Worm (Caenorhabditis elegans) whole organism, young adult: ENCODE data around the gene lido-11.
"Not testable (repeated sequence)": the region's sequence is repeated elsewhere in the genome, so short reads cannot be mapped to it uniquely, and the experiment has no call there.

Source experiments
- C06A6.2 ChIP-seq: fragments of 200-800 bp; sonication (Bioruptor generic); conservative IDR thresholded peaks from 2 replicates; pipeline ENCODE4 v1.3.6; 2022; ENCODE audit warnings: missing genetic modification characterization, missing compliant biosample characterization
- K11D2.4 ChIP-seq: fragments of 200-800 bp; sonication (Bioruptor generic); IDR thresholded peaks from 2 replicates; pipeline ENCODE4 v1.3.6; 2022; ENCODE audit warnings: missing genetic modification reagents, missing genetic modification characterization, missing compliant biosample characterization
- K12H6.12 ChIP-seq: fragments of 200-800 bp; sonication (Bioruptor generic); optimal IDR thresholded peaks from 2 replicates; lab custom pipeline; 2018; ENCODE audit warnings: mild to moderate bottlenecking, missing genetic modification characterization, missing compliant biosample characterization
- ceh-27 ChIP-seq: fragments of 200-800 bp; sonication (Bioruptor generic); optimal IDR thresholded peaks from 2 replicates; lab custom pipeline; 2018; ENCODE audit warnings: mild to moderate bottlenecking, missing genetic modification characterization, moderate library complexity, missing compliant biosample characterization
- ceh-91 ChIP-seq: fragments of 200-800 bp; sonication (Bioruptor generic); IDR thresholded peaks from 2 replicates; pipeline ENCODE4 v1.3.6; 2022; ENCODE audit warnings: missing genetic modification reagents, missing genetic modification characterization, missing compliant biosample characterization
- dpl-1 ChIP-seq: fragments of 150-350 bp; optimal IDR thresholded peaks from 2 replicates; lab custom pipeline; 2014; ENCODE audit warnings: missing biosample characterization, missing genetic modification reagents, missing genetic modification characterization
- hmg-1.2 ChIP-seq: fragments of 200-800 bp; sonication (Bioruptor generic); IDR thresholded peaks from 2 replicates; pipeline ENCODE4 v1.3.6; 2022; ENCODE audit warnings: missing genetic modification reagents, missing genetic modification characterization, missing compliant biosample characterization
- madf-10 ChIP-seq: sonication (generic microtip); optimal IDR thresholded peaks from 2 replicates; lab custom pipeline; 2016; ENCODE audit warnings: mild to moderate bottlenecking, missing genetic modification characterization, missing compliant biosample characterization
- nhr-90 ChIP-seq: sonication (generic microtip); optimal IDR thresholded peaks from 2 replicates; lab custom pipeline; 2016; ENCODE audit warnings: missing genotype, mild to moderate bottlenecking, missing genetic modification characterization, missing compliant biosample characterization
- sea-2 ChIP-seq: fragments of 200-800 bp; sonication (Bioruptor generic); IDR thresholded peaks from 2 replicates; pipeline ENCODE4 v1.3.6; 2022; ENCODE audit warnings: missing genetic modification characterization, missing compliant biosample characterization
- snpc-4 ChIP-seq, 5 experiments: fragments of 150-350 bp in 1 of 5; sonication (generic microtip) in 4 of 5; optimal IDR thresholded peaks; 2 replicates each; lab custom pipeline; 2014 to 2018; ENCODE audit warnings: missing genetic modification characterization in 5 of 5, missing biosample characterization in 3 of 5, antibody characterized with exemption in 2 of 5, mild to moderate bottlenecking in 2 of 5, missing compliant biosample characterization in 2 of 5, missing genotype in 2 of 5, moderate library complexity in 2 of 5, missing genetic modification reagents in 1 of 5
- unc-130 ChIP-seq: sonication (generic microtip); optimal IDR thresholded peaks from 2 replicates; lab custom pipeline; 2016; ENCODE audit warnings: missing genetic modification reagents, missing genetic modification characterization, missing compliant biosample characterization
- ztf-18 ChIP-seq: sonication (generic microtip); optimal IDR thresholded peaks from 2 replicates; lab custom pipeline; 2016; ENCODE audit warnings: missing genotype, mild to moderate bottlenecking, missing genetic modification characterization, missing compliant biosample characterization

ce11 chrII:3031292-3031691 is 27.5 kb downstream of the lido-11 start:
- TF ChIP-seq nhr-90; dpl-1; unc-130 (GFP tag; lab: Kevin White, UChicago); ztf-18 (tag; lab: Kevin White, UChicago); K12H6.12 (tag; lab: Kevin White, UChicago); sea-2 (GFP tag; lab: Robert Waterston, UW); snpc-4 (GFP tag; optimal IDR thresholded peaks at IDR 0.05; lab: Kevin White, UChicago); C06A6.2 (GFP tag; lab: Robert Waterston, UW); madf-10 (tag; lab: Kevin White, UChicago); ceh-91 (GFP tag; lab: Robert Waterston, UW); ceh-27; K11D2.4: not testable (repeated sequence)
- TF ChIP-seq hmg-1.2, result peak; percentile 31; the same call in 1 of the 2 replicates
- TF ChIP-seq snpc-4 (tag; optimal IDR thresholded peaks at IDR 0.05; lab: Kevin White, UChicago), result peak in 2 of 4 experiments; percentile 39 to 66
